Worm (Caenorhabditis elegans) whole organism, young adult: ENCODE results near the gene C45H4.21.

ENCODE experiments used
- D2030.7 ChIP-seq: fragments of 200-800 bp; sonication (Bioruptor generic); IDR thresholded peaks from 2 replicates; pipeline ENCODE4 v1.3.6; 2022; ENCODE audit warnings: missing genetic modification reagents, missing genetic modification characterization, missing compliant biosample characterization
- F33H1.4 ChIP-seq: fragments of 200-800 bp; sonication (Bioruptor generic); IDR thresholded peaks from 2 replicates; pipeline ENCODE4 v1.3.6; 2022; ENCODE audit warnings: missing genetic modification reagents, missing genetic modification characterization, missing compliant biosample characterization
- F49E8.2 ChIP-seq: sonication (generic microtip); optimal IDR thresholded peaks from 3 replicates; lab custom pipeline; 2017; ENCODE audit warnings: missing genetic modification characterization, mild to moderate bottlenecking, missing compliant biosample characterization, antibody characterized with exemption, moderate library complexity; ENCODE audit not compliant: insufficient read depth
- F52B5.7 ChIP-seq: sonication (generic microtip); optimal IDR thresholded peaks from 2 replicates; lab custom pipeline; 2016; ENCODE audit warnings: mild to moderate bottlenecking, missing genetic modification characterization, missing compliant biosample characterization
- F57A8.1 ChIP-seq: fragments of 200-800 bp; sonication (Bioruptor generic); optimal IDR thresholded peaks from 2 replicates; lab custom pipeline; 2018; ENCODE audit warnings: mild to moderate bottlenecking, missing genetic modification characterization, moderate library complexity, missing compliant biosample characterization
- K11D2.4 ChIP-seq: fragments of 200-800 bp; sonication (Bioruptor generic); IDR thresholded peaks from 2 replicates; pipeline ENCODE4 v1.3.6; 2022; ENCODE audit warnings: missing genetic modification reagents, missing genetic modification characterization, missing compliant biosample characterization
- T26A5.8 ChIP-seq: sonication (generic microtip); optimal IDR thresholded peaks from 2 replicates; lab custom pipeline; 2016; ENCODE audit warnings: missing genetic modification characterization, missing compliant biosample characterization
- Y53G8AR.9 ChIP-seq: fragments of 200-800 bp; sonication (Bioruptor generic); conservative IDR thresholded peaks from 2 replicates; pipeline ENCODE4 v1.3.6; 2022; ENCODE audit warnings: missing genetic modification reagents, missing genetic modification characterization, missing compliant biosample characterization
- ZK185.1 ChIP-seq: sonication (generic microtip); optimal IDR thresholded peaks from 2 replicates; lab custom pipeline; 2016; ENCODE audit warnings: mild to moderate bottlenecking, missing genetic modification characterization, missing compliant biosample characterization; ENCODE audit not compliant: poor library complexity, severe bottlenecking
- aptf-2 ChIP-seq: fragments of 200-800 bp; sonication (Bioruptor generic); conservative IDR thresholded peaks from 2 replicates; pipeline ENCODE4 v1.3.6; 2022; ENCODE audit warnings: missing genetic modification reagents, missing genetic modification characterization, missing compliant biosample characterization
- bed-1 ChIP-seq: fragments of 200-800 bp; sonication (Bioruptor generic); IDR thresholded peaks from 2 replicates; pipeline ENCODE4 v1.3.6; 2022; ENCODE audit warnings: missing genetic modification reagents, missing genetic modification characterization, missing compliant biosample characterization
- ccch-3 ChIP-seq: fragments of 200-800 bp; sonication (Bioruptor generic); optimal IDR thresholded peaks from 2 replicates; lab custom pipeline; 2018; ENCODE audit warnings: mild to moderate bottlenecking, missing genetic modification characterization, missing compliant biosample characterization
- ceh-100 ChIP-seq: fragments of 200-800 bp; sonication (Bioruptor generic); IDR thresholded peaks from 2 replicates; pipeline ENCODE4 v1.3.6; 2022; ENCODE audit warnings: missing genetic modification reagents, missing genetic modification characterization, missing compliant biosample characterization
- ceh-91 ChIP-seq: fragments of 200-800 bp; sonication (Bioruptor generic); IDR thresholded peaks from 2 replicates; pipeline ENCODE4 v1.3.6; 2022; ENCODE audit warnings: missing genetic modification reagents, missing genetic modification characterization, missing compliant biosample characterization
- dox-1 ChIP-seq: fragments of 200-800 bp; sonication (Bioruptor generic); IDR thresholded peaks from 2 replicates; pipeline ENCODE4 v1.3.6; 2022; ENCODE audit warnings: missing genetic modification reagents, missing genetic modification characterization, missing compliant biosample characterization
- dpl-1 ChIP-seq: fragments of 150-350 bp; optimal IDR thresholded peaks from 2 replicates; lab custom pipeline; 2014; ENCODE audit warnings: missing biosample characterization, missing genetic modification reagents, missing genetic modification characterization
- efl-1 ChIP-seq: fragments of 150-350 bp; optimal IDR thresholded peaks from 2 replicates; lab custom pipeline; 2014; ENCODE audit warnings: missing biosample characterization, missing genetic modification reagents, missing genetic modification characterization
- egl-18 ChIP-seq: fragments of 200-800 bp; sonication (Bioruptor generic); IDR thresholded peaks from 2 replicates; pipeline ENCODE4 v1.3.6; 2022; ENCODE audit warnings: missing genetic modification reagents, missing genetic modification characterization, missing compliant biosample characterization
- fkh-3 ChIP-seq: sonication (generic microtip); optimal IDR thresholded peaks from 2 replicates; lab custom pipeline; 2016; ENCODE audit warnings: mild to moderate bottlenecking, missing genetic modification characterization, missing compliant biosample characterization
- hlh-12 ChIP-seq: sonication (generic microtip); optimal IDR thresholded peaks from 2 replicates; lab custom pipeline; 2016; ENCODE audit warnings: missing genetic modification characterization, missing compliant biosample characterization
- hrde-1 ChIP-seq: sonication (generic microtip); optimal IDR thresholded peaks from 2 replicates; lab custom pipeline; 2016; ENCODE audit warnings: missing genetic modification characterization, mild to moderate bottlenecking, missing compliant biosample characterization, moderate library complexity, missing genotype, missing genetic modification reagents, borderline replicate concordance
- lin-35 ChIP-seq, 3 experiments: fragments of 150-350 bp in 2 of 3; sonication (generic microtip) in 1 of 3; optimal IDR thresholded peaks; 2 replicates each; lab custom pipeline; 2014 to 2018; ENCODE audit warnings: missing biosample characterization in 3 of 3, missing genetic modification characterization in 3 of 3, missing genetic modification reagents in 3 of 3
- lin-40 ChIP-seq: sonication (generic microtip); optimal IDR thresholded peaks from 2 replicates; lab custom pipeline; 2016; ENCODE audit warnings: missing genetic modification characterization, mild to moderate bottlenecking, missing compliant biosample characterization, missing genotype, missing genetic modification reagents
- lin-54 ChIP-seq: fragments of 200-800 bp; sonication (Bioruptor generic); optimal IDR thresholded peaks from 2 replicates; lab custom pipeline; 2018; ENCODE audit warnings: mild to moderate bottlenecking, missing genetic modification characterization, missing compliant biosample characterization
- lsl-1 ChIP-seq: fragments of 200-800 bp; sonication (Bioruptor generic); optimal IDR thresholded peaks from 2 replicates; lab custom pipeline; 2018; ENCODE audit warnings: mild to moderate bottlenecking, missing genetic modification characterization, moderate library complexity, missing compliant biosample characterization
- madf-6 ChIP-seq: fragments of 200-800 bp; sonication (Bioruptor generic); IDR thresholded peaks from 2 replicates; pipeline ENCODE4 v1.3.6; 2022; ENCODE audit warnings: missing genetic modification reagents, missing genetic modification characterization, missing compliant biosample characterization
- madf-8 ChIP-seq: fragments of 200-800 bp; sonication (Bioruptor generic); conservative IDR thresholded peaks from 2 replicates; pipeline ENCODE4 v1.3.6; 2022; ENCODE audit warnings: missing genetic modification reagents, missing genetic modification characterization, missing compliant biosample characterization
- mes-4 ChIP-seq: sonication (generic microtip); optimal IDR thresholded peaks from 2 replicates; lab custom pipeline; 2016; ENCODE audit warnings: missing genotype, missing genetic modification characterization, missing compliant biosample characterization
- pbrm-1 ChIP-seq: fragments of 200-800 bp; sonication (Bioruptor generic); IDR thresholded peaks from 2 replicates; pipeline ENCODE4 v1.3.6; 2022; ENCODE audit warnings: missing genetic modification reagents, missing genetic modification characterization, missing compliant biosample characterization
- rcor-1 ChIP-seq: fragments of 200-800 bp; sonication (Bioruptor generic); IDR thresholded peaks from 2 replicates; pipeline ENCODE4 v1.3.6; 2022; ENCODE audit warnings: missing genetic modification reagents, missing genetic modification characterization, missing compliant biosample characterization
- sea-2 ChIP-seq: fragments of 200-800 bp; sonication (Bioruptor generic); IDR thresholded peaks from 2 replicates; pipeline ENCODE4 v1.3.6; 2022; ENCODE audit warnings: missing genetic modification characterization, missing compliant biosample characterization
- snpc-1.3 ChIP-seq: sonication (generic microtip); optimal IDR thresholded peaks from 2 replicates; lab custom pipeline; 2017; ENCODE audit warnings: missing genetic modification characterization, mild to moderate bottlenecking, missing compliant biosample characterization, antibody characterized with exemption, moderate library complexity, missing genotype, missing genetic modification reagents; ENCODE audit not compliant: insufficient read depth
- snpc-4 ChIP-seq, 5 experiments: fragments of 150-350 bp in 1 of 5; sonication (generic microtip) in 4 of 5; optimal IDR thresholded peaks; 2 replicates each; lab custom pipeline; 2014 to 2018; ENCODE audit warnings: missing genetic modification characterization in 5 of 5, missing biosample characterization in 3 of 5, antibody characterized with exemption in 2 of 5, mild to moderate bottlenecking in 2 of 5, missing compliant biosample characterization in 2 of 5, missing genotype in 2 of 5, moderate library complexity in 2 of 5, missing genetic modification reagents in 1 of 5
- tbp1 ChIP-seq: fragments of 200-800 bp; sonication (Bioruptor generic); optimal IDR thresholded peaks from 2 replicates; lab custom pipeline; 2018; ENCODE audit warnings: mild to moderate bottlenecking, missing genetic modification characterization, missing compliant biosample characterization
- xnd-1 ChIP-seq: sonication (generic microtip); optimal IDR thresholded peaks from 2 replicates; lab custom pipeline; 2016; ENCODE audit warnings: missing genotype, missing genetic modification reagents, missing genetic modification characterization, missing compliant biosample characterization
- ztf-25 ChIP-seq: fragments of 200-800 bp; sonication (Bioruptor generic); IDR thresholded peaks from 2 replicates; pipeline ENCODE4 v1.3.6; 2022; ENCODE audit warnings: missing genetic modification reagents, missing genetic modification characterization, missing compliant biosample characterization
- ztf-3 ChIP-seq: fragments of 200-800 bp; sonication (Bioruptor generic); optimal IDR thresholded peaks from 2 replicates; lab custom pipeline; 2018; ENCODE audit warnings: mild to moderate bottlenecking, missing genetic modification characterization, missing compliant biosample characterization

C45H4.21 gene

ce11 chrV:2126996-2127585, 22.2 kb downstream of the C45H4.21 start, which contains the start of gene ldp-1 (continued):
- TF ChIP-seq bed-1 (GFP tag; lab: Robert Waterston, UW) (0 out of 2 replicates have a peak, but pooled peaks have one; percentile 32), tbp1 (no peak), hlh-12 (tag; lab: Kevin White, UChicago) (no peak), ztf-3 (GFP tag; lab: Kevin White, UChicago) (no peak), ceh-100 (GFP tag; lab: Robert Waterston, UW) (no peak), rcor-1 (GFP tag; lab: Robert Waterston, UW) (peak; percentile 46; the same call in 1 of the 2 replicates), F33H1.4 (GFP tag; lab: Robert Waterston, UW) (peak; percentile 27), lsl-1 (GFP tag; lab: Kevin White, UChicago) (peak; percentile 7), pbrm-1 (GFP tag; lab: Robert Waterston, UW) (0 out of 2 replicates have a peak, but pooled peaks have one; percentile 32), mes-4 (tag; lab: Kevin White, UChicago) (no peak), egl-18 (GFP tag; lab: Robert Waterston, UW) (no peak), K11D2.4 (GFP tag; lab: Robert Waterston, UW) (0 out of 2 replicates have a peak, but pooled peaks have one; percentile 46), xnd-1 (peak; percentile 8), dox-1 (GFP tag; lab: Robert Waterston, UW) (peak; percentile 43; the same call in 1 of the 2 replicates), dpl-1 (GFP tag; lab: Kevin White, UChicago) (peak; percentile 73), efl-1 (GFP tag; lab: Kevin White, UChicago) (peak; percentile 49), F49E8.2 (tag; lab: Kevin White, UChicago) (no peak), lin-35 (GFP tag; optimal IDR thresholded peaks at IDR 0.05; lab: Kevin White, UChicago) (peak; percentile 10 to 81 (median 34)), madf-6 (GFP tag; lab: Robert Waterston, UW) (peak; percentile 66), ccch-3 (no peak), fkh-3 (tag; lab: Kevin White, UChicago) (no peak), F57A8.1 (GFP tag; lab: Kevin White, UChicago) (no peak), ceh-91 (GFP tag; lab: Robert Waterston, UW) (peak; percentile 45; the same call in 1 of the 2 replicates), lin-54 (GFP tag; lab: Kevin White, UChicago) (peak; percentile 79), snpc-4 (GFP tag; optimal IDR thresholded peaks at IDR 0.05; lab: Kevin White, UChicago) (no peak), snpc-4 (tag; optimal IDR thresholded peaks at IDR 0.05; lab: Kevin White, UChicago) (peak in 3 of 4 experiments; percentile 16 to 28 (median 26)), F52B5.7 (no peak), aptf-2 (0 out of 2 replicates have a peak, but pooled peaks have one; percentile 58), sea-2 (no peak), D2030.7 (GFP tag; lab: Robert Waterston, UW) (peak; percentile 20; the same call in 1 of the 2 replicates), lin-40 (peak; percentile 61), Y53G8AR.9 (no peak), hrde-1 (no peak), ZK185.1 (peak; percentile 85), ztf-25 (GFP tag; lab: Robert Waterston, UW) (no peak), T26A5.8 (tag; lab: Kevin White, UChicago) (no peak)

ce11 chrV:2126554-2126953, 22.8 kb downstream of the C45H4.21 start:
- no peak for TF ChIP-seq pbrm-1 (GFP tag; lab: Robert Waterston, UW)
- TF ChIP-seq efl-1 (GFP tag; lab: Kevin White, UChicago), result peak; percentile 25
- peak; percentile 34 for TF ChIP-seq madf-8 (GFP tag; lab: Robert Waterston, UW)
- no peak for TF ChIP-seq snpc-1.3 (tag; lab: Kevin White, UChicago)
